Fruit fly (Drosophila melanogaster): ENCODE results near the gene Rrp6.
A peak's percentile ranks its signal among the peaks of the same experiment; 100 is the strongest.

The Rrp6 gene

dm6 chr3R:14890064-14890709, 4.1 kb upstream of the Rrp6 start, which contains the start of the genes CycC and UQCR-C1 (continued):
- no peak for TF ChIP-seq Tbp (GFP tag; optimal IDR thresholded peaks at IDR 0.05)
- TF ChIP-seq CG12744 (GFP tag; optimal IDR thresholded peaks at IDR 0.05): no peak
- TF ChIP-seq CG16863 (GFP tag; optimal IDR thresholded peaks at IDR 0.05): no peak
- peak; percentile 10 for TF ChIP-seq CG9797 (GFP tag; optimal IDR thresholded peaks at IDR 0.05)
- no peak for TF ChIP-seq Ravus (GFP tag; IDR thresholded peaks at IDR 0.05)
- no peak for TF ChIP-seq fu2 (GFP tag; optimal IDR thresholded peaks at IDR 0.05)
- no peak for TF ChIP-seq CG17568 (GFP tag; optimal IDR thresholded peaks at IDR 0.05)
- TF ChIP-seq CG2889 (GFP tag; IDR thresholded peaks at IDR 0.05): no peak
- TF ChIP-seq eve (GFP tag; optimal IDR thresholded peaks at IDR 0.05): no peak
- no peak for TF ChIP-seq cwo (GFP tag; optimal IDR thresholded peaks at IDR 0.05)
- peak; percentile 50 for TF ChIP-seq CG17385 (GFP tag; optimal IDR thresholded peaks at IDR 0.05)
- peak; percentile 70 for TF ChIP-seq pzg (GFP tag; optimal IDR thresholded peaks at IDR 0.05)
- TF ChIP-seq CG17912 (GFP tag; optimal IDR thresholded peaks at IDR 0.05): no peak
- TF ChIP-seq Sox100B (GFP tag; optimal IDR thresholded peaks at IDR 0.05): no peak
- TF ChIP-seq Bgb (GFP tag; IDR thresholded peaks at IDR 0.05; ENCODE audit: partially characterized antibody): peak; percentile 45; the same call in 1 of the 2 replicates
- no peak for TF ChIP-seq Taf1 (GFP tag; IDR thresholded peaks at IDR 0.05)
- TF ChIP-seq fd96Cb (tag; optimal IDR thresholded peaks at IDR 0.05): no peak
- no peak for TF ChIP-seq prd (optimal IDR thresholded peaks at IDR 0.05)
- TF ChIP-seq prd (GFP tag; IDR thresholded peaks at IDR 0.05): no peak
- no peak for TF ChIP-seq insv (GFP tag; optimal IDR thresholded peaks at IDR 0.05)
- no peak for TF ChIP-seq CG13424 (tag; optimal IDR thresholded peaks at IDR 0.05)
- no peak; the same call in 1 of the 2 replicates for TF ChIP-seq onecut (GFP tag; IDR thresholded peaks at IDR 0.05)
- no peak for TF ChIP-seq crc (GFP tag; optimal IDR thresholded peaks at IDR 0.05)
- TF ChIP-seq CG11247 (GFP tag; IDR thresholded peaks at IDR 0.05): no peak
- TF ChIP-seq CG13123 (GFP tag; optimal IDR thresholded peaks at IDR 0.05): no peak
- no peak for TF ChIP-seq C15 (GFP tag; IDR thresholded peaks at IDR 0.05)
- peak; percentile 99 for TF ChIP-seq MBD-R2 (GFP tag; IDR thresholded peaks at IDR 0.05)
- TF ChIP-seq Hand (GFP tag; optimal IDR thresholded peaks at IDR 0.05): no peak
- no peak for TF ChIP-seq Sry-δ (GFP tag; optimal IDR thresholded peaks at IDR 0.05)
- TF ChIP-seq jumu (GFP tag; optimal IDR thresholded peaks at IDR 0.05): no peak
- no peak for TF ChIP-seq ara (GFP tag; IDR thresholded peaks at IDR 0.05)
- peak; percentile 44 for TF ChIP-seq nom (GFP tag; optimal IDR thresholded peaks at IDR 0.05)
- TF ChIP-seq bowl (GFP tag; IDR thresholded peaks at IDR 0.05): no peak
- TF ChIP-seq CG32532 (GFP tag; IDR thresholded peaks at IDR 0.05): no peak
- TF ChIP-seq sna (GFP tag; IDR thresholded peaks at IDR 0.05; ENCODE audit: partially characterized antibody): no peak
- TF ChIP-seq grau (tag; optimal IDR thresholded peaks at IDR 0.05): no peak
- no peak for TF ChIP-seq CG6175 (GFP tag; IDR thresholded peaks at IDR 0.05)
- no peak for TF ChIP-seq bab2 (GFP tag; optimal IDR thresholded peaks at IDR 0.05)
- no peak for TF ChIP-seq fru (optimal IDR thresholded peaks at IDR 0.05)
- TF ChIP-seq HmgZ (tag; optimal IDR thresholded peaks at IDR 0.05): peak; percentile 41
- TF ChIP-seq Dll (GFP tag; IDR thresholded peaks at IDR 0.05; ENCODE audit: partially characterized antibody): 0 out of 4 replicates have a peak, but pooled peaks have one; percentile 15
- no peak for TF ChIP-seq CG10543 (GFP tag; optimal IDR thresholded peaks at IDR 0.05)
- no peak for TF ChIP-seq CG4820 (GFP tag; optimal IDR thresholded peaks at IDR 0.05)
- TF ChIP-seq HLHmδ (GFP tag; optimal IDR thresholded peaks at IDR 0.05): peak; percentile 38
- no peak for TF ChIP-seq da (GFP tag; optimal IDR thresholded peaks at IDR 0.05)
- 0 out of 3 replicates have a peak, but pooled peaks have one; percentile 31 for TF ChIP-seq CG34224 (GFP tag; IDR thresholded peaks at IDR 0.05; ENCODE audit: partially characterized antibody)
- TF ChIP-seq D19A (tag; optimal IDR thresholded peaks at IDR 0.05): no peak
- TF ChIP-seq CG17359 (tag; optimal IDR thresholded peaks at IDR 0.05): no peak
- no peak for TF ChIP-seq pros (GFP tag; optimal IDR thresholded peaks at IDR 0.05)
- TF ChIP-seq CG15269 (tag; optimal IDR thresholded peaks at IDR 0.05): no peak
